Worm (Caenorhabditis elegans): Measurements from ENCODE around the gene Y57G11C.23.

The Y57G11C.23 gene

DNA sequence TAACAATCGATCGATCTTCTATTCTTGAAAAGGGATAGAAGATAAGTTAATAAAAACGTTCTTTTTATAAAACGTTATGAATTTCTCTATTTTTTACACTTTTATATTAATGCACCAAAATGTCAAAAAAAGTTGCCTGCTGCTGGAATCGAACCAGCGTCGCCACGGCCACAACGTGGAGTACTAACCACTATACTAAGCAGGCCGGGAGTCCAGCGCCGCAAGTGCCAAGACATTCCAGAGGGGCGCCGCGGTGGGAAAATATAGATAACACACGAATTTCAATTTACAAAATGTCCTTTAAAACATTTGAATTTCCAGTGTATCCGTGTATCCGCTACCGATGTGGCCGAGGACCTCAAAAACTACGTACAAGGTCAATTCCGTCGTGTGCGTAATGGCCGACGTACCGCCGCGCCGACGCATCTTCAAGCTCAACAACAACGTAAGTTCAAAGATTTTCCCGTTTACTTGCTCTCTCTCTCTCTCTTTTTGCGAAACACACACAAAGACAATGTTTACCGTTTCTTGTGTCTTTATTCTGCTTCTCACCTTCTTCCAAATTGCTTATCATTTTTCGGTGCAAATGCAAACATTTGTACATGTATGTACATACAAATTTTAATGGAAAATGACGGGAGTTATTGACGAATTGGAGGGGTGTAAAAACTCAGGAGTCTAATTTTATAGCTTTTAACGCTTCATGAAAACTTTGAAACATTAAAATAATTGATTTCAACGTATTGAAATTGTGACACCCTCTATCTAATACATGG is 27.5 kb upstream of the Y57G11C.23 start (continued):
- no peak for TF ChIP-seq lsy-27 (tag; optimal IDR thresholded peaks at IDR 0.05; ENCODE audit: borderline replicate concordance, insufficient read depth)
- no peak for TF ChIP-seq unc-130 (GFP tag; optimal IDR thresholded peaks at IDR 0.05)
- TF ChIP-seq xnd-1 (tag; optimal IDR thresholded peaks at IDR 0.05), result no peak
- no peak for TF ChIP-seq pha-4 (tag; optimal IDR thresholded peaks at IDR 0.05)
- TF ChIP-seq B0019.2 (GFP tag; conservative IDR thresholded peaks at IDR 0.05), result 0 out of 2 replicates have a peak, but pooled peaks have one; percentile 9
- no peak for TF ChIP-seq let-607 (tag; optimal IDR thresholded peaks at IDR 0.05)
- no peak for TF ChIP-seq chd-7 (tag; optimal IDR thresholded peaks at IDR 0.05)
- TF ChIP-seq F23B12.7 (tag; optimal IDR thresholded peaks at IDR 0.05; ENCODE audit: insufficient read depth), result no peak
- no peak for TF ChIP-seq zim-3 (tag; optimal IDR thresholded peaks at IDR 0.05)
- TF ChIP-seq F55B11.4 (tag; optimal IDR thresholded peaks at IDR 0.05; ENCODE audit: borderline replicate concordance, insufficient read depth), result no peak
- TF ChIP-seq sea-2 (GFP tag; IDR thresholded peaks at IDR 0.05), result no peak
- no peak for TF ChIP-seq bed-1 (GFP tag; IDR thresholded peaks at IDR 0.05)
- no peak for TF ChIP-seq zfh-2 (GFP tag; conservative IDR thresholded peaks at IDR 0.05)
- TF ChIP-seq ceh-27 (GFP tag; optimal IDR thresholded peaks at IDR 0.05), result no peak
- no peak for TF ChIP-seq F10E7.11 (tag; optimal IDR thresholded peaks at IDR 0.05)
- TF ChIP-seq hrde-1 (tag; optimal IDR thresholded peaks at IDR 0.05; ENCODE audit: borderline replicate concordance), result no peak
- no peak for TF ChIP-seq ceh-100 (GFP tag; IDR thresholded peaks at IDR 0.05)
- no peak for TF ChIP-seq lir-1 (GFP tag; conservative IDR thresholded peaks at IDR 0.05)
- TF ChIP-seq tbx-9 (tag; optimal IDR thresholded peaks at IDR 0.05; ENCODE audit: borderline replicate concordance), result no peak
- TF ChIP-seq ceh-58 (GFP tag; IDR thresholded peaks at IDR 0.05), result no peak
- no peak for TF ChIP-seq cebp-2 (GFP tag; IDR thresholded peaks at IDR 0.05)
- peak; percentile 62; the same call in 1 of the 2 replicates for TF ChIP-seq ztf-28 (GFP tag; IDR thresholded peaks at IDR 0.05)
- no peak for TF ChIP-seq C06A6.2 (GFP tag; conservative IDR thresholded peaks at IDR 0.05)
- no peak for TF ChIP-seq tlf-1 (GFP tag; optimal IDR thresholded peaks at IDR 0.05)
- TF ChIP-seq F37B4.10 (GFP tag; IDR thresholded peaks at IDR 0.05), result no peak
- peak; percentile 29 for TF ChIP-seq mxl-1 (tag; optimal IDR thresholded peaks at IDR 0.05)
- no peak for TF ChIP-seq unc-62 (GFP tag; optimal IDR thresholded peaks at IDR 0.05)
- TF ChIP-seq die-1 (tag; optimal IDR thresholded peaks at IDR 0.05), result peak; percentile 30
- no peak for TF ChIP-seq F49E8.2 (tag; optimal IDR thresholded peaks at IDR 0.05; ENCODE audit: insufficient read depth)
- peak; percentile 11 for TF ChIP-seq nhr-80 (tag; optimal IDR thresholded peaks at IDR 0.05)
- peak; percentile 7 for TF ChIP-seq madf-10 (tag; optimal IDR thresholded peaks at IDR 0.05)
- 0 out of 2 replicates have a peak, but pooled peaks have one; percentile 23 for TF ChIP-seq B0336.3 (GFP tag; IDR thresholded peaks at IDR 0.05)
- no peak for TF ChIP-seq hlh-12 (tag; optimal IDR thresholded peaks at IDR 0.05)
- peak; percentile 49 for TF ChIP-seq ZK185.1 (tag; optimal IDR thresholded peaks at IDR 0.05; ENCODE audit: poor library complexity, severe bottlenecking)
- TF ChIP-seq rpc-1 (optimal IDR thresholded peaks at IDR 0.05), result peak; percentile 53
- peak; percentile 75 for TF ChIP-seq rpc-1 (tag; optimal IDR thresholded peaks at IDR 0.05)
- no peak for TF ChIP-seq lag-1 (GFP tag; IDR thresholded peaks at IDR 0.05)
- TF ChIP-seq C17E4.6 (GFP tag; IDR thresholded peaks at IDR 0.05), result no peak
- TF ChIP-seq dpff-1 (tag; optimal IDR thresholded peaks at IDR 0.05), result no peak
- TF ChIP-seq pbrm-1 (GFP tag; IDR thresholded peaks at IDR 0.05), result peak; percentile 28; the same call in 1 of the 2 replicates
- TF ChIP-seq nfyb-1 (GFP tag; IDR thresholded peaks at IDR 0.05), result no peak
- peak; percentile 90 for TF ChIP-seq snpc-4 (GFP tag; optimal IDR thresholded peaks at IDR 0.05)
- TF ChIP-seq snpc-4 (tag; optimal IDR thresholded peaks at IDR 0.05), result peak; percentile 17 to 98 (median 96)
- no peak for TF ChIP-seq bed-2 (GFP tag; IDR thresholded peaks at IDR 0.05)
- no peak; the same call in 1 of the 2 replicates for TF ChIP-seq dox-1 (GFP tag; IDR thresholded peaks at IDR 0.05)
- no peak for TF ChIP-seq B0035.1 (tag; optimal IDR thresholded peaks at IDR 0.05)
- TF ChIP-seq F22D6.2 (tag; optimal IDR thresholded peaks at IDR 0.05), result no peak
